Fruit fly (Drosophila melanogaster): ENCODE measurements around the gene CG12594.
A peak's percentile ranks its signal among the peaks of the same experiment; 100 is the strongest.

Gene CG12594

DNA sequence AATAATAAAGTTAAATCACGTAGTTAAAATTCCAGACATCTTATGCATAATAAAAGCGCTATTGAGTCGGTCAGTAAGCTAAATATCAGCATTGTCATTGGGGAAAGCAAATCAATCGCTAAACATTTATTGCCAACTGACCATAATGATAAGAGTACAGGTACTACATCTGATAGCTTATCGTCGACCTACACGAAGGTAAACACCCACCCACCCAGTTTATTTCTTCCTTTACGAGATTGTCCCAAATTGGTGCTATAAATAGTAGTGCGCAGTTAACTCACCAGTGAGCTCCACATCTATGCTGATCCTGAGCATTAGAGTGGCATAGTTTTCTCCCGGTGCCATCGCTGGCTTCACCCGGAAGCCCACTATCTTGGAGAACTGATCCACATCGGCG, 37.9 kb upstream of the CG12594 start:
- TF ChIP-seq CG12768 (GFP tag; optimal IDR thresholded peaks at IDR 0.05), result peak; percentile 37
- no peak for TF ChIP-seq cnc (optimal IDR thresholded peaks at IDR 0.05)
- TF ChIP-seq cic (GFP tag; optimal IDR thresholded peaks at IDR 0.05), result peak; percentile 26
- TF ChIP-seq Hr96 (GFP tag; optimal IDR thresholded peaks at IDR 0.05), result no peak

DNA sequence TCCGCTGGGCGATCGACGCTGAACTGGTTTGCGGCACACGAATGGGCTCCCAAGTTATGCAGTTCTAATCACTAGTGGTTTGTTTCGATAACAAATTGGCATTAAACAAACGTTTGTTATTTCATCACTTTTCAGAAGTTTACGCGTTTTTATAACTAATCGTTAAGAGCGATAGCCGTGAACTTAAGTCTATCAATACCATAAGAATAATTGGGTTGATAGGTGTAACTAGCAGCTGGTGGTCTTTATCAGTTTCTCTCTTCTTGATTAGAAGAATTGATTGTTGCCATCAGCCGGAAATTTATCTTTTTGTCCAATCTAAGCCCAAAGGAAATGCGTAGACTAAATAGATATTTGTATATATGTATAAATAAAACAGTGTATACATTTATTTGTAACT, 37.2 kb upstream of the CG12594 start, which contains the start of gene CG6830:
Gene CG6830, minus strand, starts transcription at position 27 of the 400 bp plus-strand sequence.
- TF ChIP-seq kay (GFP tag; ENCODE audit: borderline replicate concordance) (peak; percentile 29), CG11617 (GFP tag; optimal IDR thresholded peaks at IDR 0.05) (no peak)

DNA sequence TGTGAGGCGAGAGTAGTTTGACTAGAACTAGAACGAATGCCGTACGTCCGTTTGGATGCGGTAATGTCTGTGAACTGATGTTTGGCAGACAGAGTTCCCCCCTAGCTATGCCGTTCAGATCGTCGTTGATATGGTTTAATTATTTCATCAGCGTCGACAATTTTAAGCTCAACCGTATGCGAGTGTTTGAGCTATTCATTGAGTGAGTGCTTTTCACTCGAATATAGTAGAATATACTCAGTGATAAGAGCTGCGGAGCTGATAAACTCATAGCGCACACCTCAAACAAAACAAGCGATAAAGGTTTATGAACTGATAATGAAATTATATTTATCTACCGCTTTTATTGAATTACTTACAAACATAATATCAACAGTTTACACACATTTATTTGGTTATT, 33.5 kb upstream of the CG12594 start, which contains the start of gene CG6834:
Gene CG6834, minus strand, starts transcription at position 79 of the 400 bp plus-strand sequence.
- TF ChIP-seq CG5204 (GFP tag; optimal IDR thresholded peaks at IDR 0.05) (no peak), Hr96 (GFP tag; optimal IDR thresholded peaks at IDR 0.05) (no peak), kay (GFP tag; ENCODE audit: borderline replicate concordance) (peak; percentile 64), CG1620 (GFP tag; optimal IDR thresholded peaks at IDR 0.05) (no peak), cic (GFP tag; optimal IDR thresholded peaks at IDR 0.05) (peak; percentile 1), tj (GFP tag; optimal IDR thresholded peaks at IDR 0.05) (no peak), CG14711 (tag; optimal IDR thresholded peaks at IDR 0.05) (no peak), cnc (optimal IDR thresholded peaks at IDR 0.05) (no peak), ovo (GFP tag; optimal IDR thresholded peaks at IDR 0.05) (no peak), toe (GFP tag; optimal IDR thresholded peaks at IDR 0.05) (no peak), bab1 (GFP tag; optimal IDR thresholded peaks at IDR 0.05) (no peak), pad (GFP tag; optimal IDR thresholded peaks at IDR 0.05) (no peak), Clk (GFP tag; optimal IDR thresholded peaks at IDR 0.05) (no peak), CG7101 (tag; optimal IDR thresholded peaks at IDR 0.05) (peak; percentile 20), Mnt (GFP tag; optimal IDR thresholded peaks at IDR 0.05) (no peak), CG33017 (tag; optimal IDR thresholded peaks at IDR 0.05) (peak; percentile 24), Crg-1 (GFP tag; optimal IDR thresholded peaks at IDR 0.05) (no peak)

DNA sequence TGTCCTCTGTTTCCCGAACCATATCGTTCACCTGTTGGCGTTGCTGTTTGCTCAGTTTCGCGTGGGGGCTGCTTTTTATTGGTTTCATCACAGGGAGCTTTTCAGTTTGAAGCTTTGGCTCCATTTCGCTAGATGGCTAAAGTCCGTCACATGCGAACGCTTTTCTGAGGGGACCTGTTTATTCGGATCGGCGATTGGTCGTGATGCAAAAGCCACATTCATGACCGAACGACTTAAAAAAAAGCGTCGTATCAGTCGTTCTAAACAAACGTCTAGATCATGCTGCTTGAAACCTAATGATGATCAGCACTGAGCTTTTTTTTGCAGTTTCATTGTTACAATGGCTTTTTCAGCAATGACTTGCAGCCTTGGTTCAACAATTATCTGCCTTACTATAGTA, 31.6 kb upstream of the CG12594 start, which contains the start of gene CG6908:
Gene CG6908, minus strand, starts transcription at position 152 of the 400 bp plus-strand sequence.
- TF ChIP-seq CG12768 (GFP tag; optimal IDR thresholded peaks at IDR 0.05) (peak; percentile 52), CG1620 (GFP tag; optimal IDR thresholded peaks at IDR 0.05) (no peak), CG14711 (tag; optimal IDR thresholded peaks at IDR 0.05) (no peak), Hr96 (GFP tag; optimal IDR thresholded peaks at IDR 0.05) (no peak), CG7045 (GFP tag; optimal IDR thresholded peaks at IDR 0.05) (no peak), CG7101 (tag; optimal IDR thresholded peaks at IDR 0.05) (no peak), tj (GFP tag; optimal IDR thresholded peaks at IDR 0.05) (no peak), CG11617 (GFP tag; optimal IDR thresholded peaks at IDR 0.05) (no peak), kay (GFP tag; ENCODE audit: borderline replicate concordance) (peak; percentile 33), CG5204 (GFP tag; optimal IDR thresholded peaks at IDR 0.05) (no peak), bab1 (GFP tag; optimal IDR thresholded peaks at IDR 0.05) (no peak), cic (GFP tag; optimal IDR thresholded peaks at IDR 0.05) (peak; percentile 86), Clk (GFP tag; optimal IDR thresholded peaks at IDR 0.05) (no peak), cnc (optimal IDR thresholded peaks at IDR 0.05) (peak; percentile 88 to 99), CG33017 (tag; optimal IDR thresholded peaks at IDR 0.05) (peak; percentile 42), Crg-1 (GFP tag; optimal IDR thresholded peaks at IDR 0.05) (no peak), Mnt (GFP tag; optimal IDR thresholded peaks at IDR 0.05) (peak; percentile 65), ovo (GFP tag; optimal IDR thresholded peaks at IDR 0.05) (no peak), toe (GFP tag; optimal IDR thresholded peaks at IDR 0.05) (no peak), pad (GFP tag; optimal IDR thresholded peaks at IDR 0.05) (peak; percentile 96)

DNA sequence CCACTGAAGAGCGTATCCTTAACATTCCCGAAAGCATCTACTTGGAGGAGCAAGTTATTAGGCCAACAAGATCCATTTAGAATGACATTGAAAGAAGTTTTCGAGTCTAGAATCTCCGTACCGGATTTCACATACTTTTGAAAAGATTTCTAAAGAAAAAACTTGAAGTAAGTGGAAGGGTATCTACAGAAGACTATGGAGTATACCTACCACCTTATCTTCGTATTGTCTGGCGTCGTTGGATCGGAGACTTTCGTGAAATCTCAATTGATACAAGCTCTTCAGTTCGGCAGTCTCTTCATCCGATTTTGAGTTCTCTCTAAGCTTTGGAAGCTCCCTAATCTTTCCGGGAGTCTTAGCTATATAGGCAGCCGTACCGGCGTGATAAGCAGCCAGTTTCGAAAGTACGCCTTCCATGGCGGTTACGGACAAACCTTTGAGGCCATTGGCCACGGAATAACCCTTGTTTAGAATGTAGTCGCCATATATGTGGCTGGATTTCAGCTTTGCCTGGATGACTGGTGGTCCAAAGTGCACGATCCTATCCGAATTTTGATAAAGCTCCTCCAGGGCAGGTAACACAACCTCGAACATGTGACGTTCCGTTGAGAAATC, 30.6 kb upstream of the CG12594 start:
- no peak for TF ChIP-seq bab1 (GFP tag; optimal IDR thresholded peaks at IDR 0.05)

DNA sequence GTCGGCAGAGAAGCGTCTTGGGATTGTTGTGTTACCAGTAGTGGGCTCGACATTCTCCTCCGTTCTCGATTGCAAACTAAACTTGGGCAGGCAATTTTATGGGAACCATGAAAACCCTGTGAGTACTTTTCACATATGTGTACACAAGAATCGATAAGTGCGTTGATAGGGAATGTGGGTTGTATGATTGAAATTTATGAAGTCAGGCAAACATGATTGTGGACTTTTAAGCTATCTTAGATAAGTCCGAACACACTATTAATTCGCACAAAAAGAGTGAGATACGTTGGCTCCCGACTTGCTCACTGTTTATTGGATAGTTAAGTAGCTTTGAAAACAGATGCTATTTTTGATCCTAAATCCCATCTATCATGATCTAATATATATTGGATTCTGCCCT, 29.8 kb upstream of the CG12594 start, which contains the start of gene CG18765:
Gene CG18765, minus strand, starts transcription at position 53 of the 400 bp plus-strand sequence.
- TF ChIP-seq cic (GFP tag; optimal IDR thresholded peaks at IDR 0.05) (no peak), bab1 (GFP tag; optimal IDR thresholded peaks at IDR 0.05) (no peak), CG7045 (GFP tag; optimal IDR thresholded peaks at IDR 0.05) (no peak), CG12768 (GFP tag; optimal IDR thresholded peaks at IDR 0.05) (no peak)

DNA sequence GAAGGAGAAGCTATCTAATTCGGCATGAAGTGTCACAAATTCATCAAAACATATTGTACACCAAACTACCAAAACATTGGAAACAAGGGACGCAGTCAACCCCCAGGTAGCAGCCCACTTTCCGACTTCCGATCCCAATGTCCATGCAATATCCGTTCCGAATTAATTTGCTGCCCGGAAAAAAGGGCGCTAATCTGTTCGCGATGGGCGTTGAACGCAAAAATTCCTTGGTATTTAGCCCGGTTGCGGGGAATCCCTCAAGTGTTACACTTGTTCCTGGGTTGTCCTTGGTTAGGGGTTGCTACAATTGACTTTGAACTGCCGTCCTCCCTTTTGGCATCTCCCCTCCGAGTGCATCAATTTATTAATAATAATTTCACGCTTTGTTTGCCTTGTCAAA, 29.0 kb upstream of the CG12594 start:
- TF ChIP-seq CG7101 (tag; optimal IDR thresholded peaks at IDR 0.05) (no peak), CG7045 (GFP tag; optimal IDR thresholded peaks at IDR 0.05) (no peak), ovo (GFP tag; optimal IDR thresholded peaks at IDR 0.05) (no peak), CG12768 (GFP tag; optimal IDR thresholded peaks at IDR 0.05) (no peak), tj (GFP tag; optimal IDR thresholded peaks at IDR 0.05) (no peak), CG1620 (GFP tag; optimal IDR thresholded peaks at IDR 0.05) (no peak), cnc (optimal IDR thresholded peaks at IDR 0.05) (no peak), toe (GFP tag; optimal IDR thresholded peaks at IDR 0.05) (no peak)
